Worm (Caenorhabditis elegans) whole organism, young adult: ENCODE measurements around the gene fbxa-131.

Experiments used
- F33H1.4 ChIP-seq: fragments of 200-800 bp; sonication (Bioruptor generic); IDR thresholded peaks from 2 replicates; pipeline ENCODE4 v1.3.6; 2022; ENCODE audit warnings: missing genetic modification reagents, missing genetic modification characterization, missing compliant biosample characterization
- ama-1 ChIP-seq, 3 experiments: fragments of 150-350 bp in 1 of 3; sonication (generic microtip) in 2 of 3; optimal IDR thresholded peaks; 2 replicates each; lab custom pipeline; 2014 to 2018; ENCODE audit warnings: missing biosample characterization in 2 of 3, missing genetic modification characterization in 2 of 3, missing genetic modification reagents in 2 of 3
- aptf-2 ChIP-seq: fragments of 200-800 bp; sonication (Bioruptor generic); conservative IDR thresholded peaks from 2 replicates; pipeline ENCODE4 v1.3.6; 2022; ENCODE audit warnings: missing genetic modification reagents, missing genetic modification characterization, missing compliant biosample characterization
- ceh-100 ChIP-seq: fragments of 200-800 bp; sonication (Bioruptor generic); IDR thresholded peaks from 2 replicates; pipeline ENCODE4 v1.3.6; 2022; ENCODE audit warnings: missing genetic modification reagents, missing genetic modification characterization, missing compliant biosample characterization
- dpl-1 ChIP-seq: fragments of 150-350 bp; optimal IDR thresholded peaks from 2 replicates; lab custom pipeline; 2014; ENCODE audit warnings: missing biosample characterization, missing genetic modification reagents, missing genetic modification characterization
- lin-54 ChIP-seq: fragments of 200-800 bp; sonication (Bioruptor generic); optimal IDR thresholded peaks from 2 replicates; lab custom pipeline; 2018; ENCODE audit warnings: mild to moderate bottlenecking, missing genetic modification characterization, missing compliant biosample characterization
- mel-28 ChIP-seq: sonication (generic microtip); optimal IDR thresholded peaks from 2 replicates; lab custom pipeline; 2016; ENCODE audit warnings: borderline replicate concordance, mild to moderate bottlenecking, missing genetic modification characterization, missing compliant biosample characterization
- nfyb-1 ChIP-seq: fragments of 200-800 bp; sonication (Bioruptor generic); IDR thresholded peaks from 2 replicates; pipeline ENCODE4 v1.3.6; 2022; ENCODE audit warnings: missing genetic modification reagents, missing genetic modification characterization, missing compliant biosample characterization
- rcor-1 ChIP-seq: fragments of 200-800 bp; sonication (Bioruptor generic); IDR thresholded peaks from 2 replicates; pipeline ENCODE4 v1.3.6; 2022; ENCODE audit warnings: missing genetic modification reagents, missing genetic modification characterization, missing compliant biosample characterization
- unc-62 ChIP-seq: fragments of 150-350 bp; optimal IDR thresholded peaks from 2 replicates; lab custom pipeline; 2014; ENCODE audit warnings: missing biosample characterization, missing genetic modification reagents, missing genetic modification characterization
- ztf-18 ChIP-seq: sonication (generic microtip); optimal IDR thresholded peaks from 2 replicates; lab custom pipeline; 2016; ENCODE audit warnings: missing genotype, mild to moderate bottlenecking, missing genetic modification characterization, missing compliant biosample characterization

DNA sequence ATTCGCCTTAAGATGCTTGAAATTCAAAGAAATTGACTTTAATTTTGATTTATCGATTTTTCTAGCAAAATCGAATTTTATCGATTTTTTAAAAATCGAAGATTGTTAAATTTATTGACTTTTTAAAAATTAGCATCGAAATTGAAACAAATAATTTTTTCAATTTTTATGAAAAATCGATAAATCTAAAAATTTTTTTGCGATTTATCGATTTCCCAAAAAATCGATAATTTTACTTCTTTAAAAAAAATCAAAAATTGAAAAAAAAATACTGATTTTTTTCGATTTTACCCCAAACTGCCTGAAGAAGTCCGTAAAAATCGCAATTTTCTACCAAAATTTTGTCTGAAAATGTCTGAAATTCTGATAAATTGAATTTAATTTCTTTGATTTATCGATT, 46.3 kb upstream of the fbxa-131 start:
- TF ChIP-seq ceh-100 (GFP tag; lab: Robert Waterston, UW) (no peak), unc-62 (no peak), ztf-18 (tag; lab: Kevin White, UChicago) (no peak), dpl-1 (GFP tag; lab: Kevin White, UChicago) (no peak), nfyb-1 (no peak), lin-54 (GFP tag; lab: Kevin White, UChicago) (no peak), mel-28 (no peak), F33H1.4 (no peak), rcor-1 (no peak), ama-1 (optimal IDR thresholded peaks at IDR 0.05; lab: Kevin White, UChicago) (no peak), ama-1 (GFP tag; optimal IDR thresholded peaks at IDR 0.05; lab: Kevin White, UChicago) (no peak), aptf-2 (no peak)
